Worm (Caenorhabditis elegans) whole organism, mixed stage, embryonic: Measurements from ENCODE around the gene F14F7.5.

ENCODE experiments used
- blmp-1 ChIP-seq: fragments of 150-350 bp; optimal IDR thresholded peaks from 2 replicates; lab custom pipeline; 2014; ENCODE audit warnings: missing biosample characterization, missing genetic modification characterization
- ceh-43 ChIP-seq: fragments of 200-800 bp; sonication (Bioruptor generic); optimal IDR thresholded peaks from 2 replicates; lab custom pipeline; 2018; ENCODE audit warnings: mild to moderate bottlenecking, missing genetic modification characterization, moderate library complexity, missing compliant biosample characterization
- elt-1 ChIP-seq: sonication (generic microtip); optimal IDR thresholded peaks from 2 replicates; lab custom pipeline; 2017; ENCODE audit warnings: missing genetic modification characterization, mild to moderate bottlenecking, missing compliant biosample characterization, antibody characterized with exemption, moderate library complexity, borderline replicate concordance; ENCODE audit not compliant: insufficient read depth
- ham-2 ChIP-seq: fragments of 200-800 bp; sonication (Bioruptor generic); optimal IDR thresholded peaks from 2 replicates; lab custom pipeline; 2018; ENCODE audit warnings: mild to moderate bottlenecking, missing genetic modification characterization, missing compliant biosample characterization
- lin-13 ChIP-seq: fragments of 150-350 bp; optimal IDR thresholded peaks from 2 replicates; lab custom pipeline; 2014; ENCODE audit warnings: missing biosample characterization, missing genetic modification characterization
- mep-1 ChIP-seq: fragments of 150-350 bp; optimal IDR thresholded peaks from 2 replicates; lab custom pipeline; 2017; ENCODE audit warnings: missing biosample characterization, missing genetic modification reagents, missing genetic modification characterization, inconsistent platforms
- nhr-12 ChIP-seq: fragments of 150-350 bp; optimal IDR thresholded peaks from 2 replicates; lab custom pipeline; 2014; ENCODE audit warnings: missing biosample characterization, missing genetic modification characterization
- nhr-237 ChIP-seq: fragments of 150-350 bp; optimal IDR thresholded peaks from 2 replicates; lab custom pipeline; 2014; ENCODE audit warnings: missing biosample characterization, missing genetic modification characterization
- nhr-76 ChIP-seq: sonication (generic microtip); optimal IDR thresholded peaks from 2 replicates; lab custom pipeline; 2017; ENCODE audit warnings: missing biosample characterization, missing genetic modification characterization
- pha-4 ChIP-seq: fragments of 150-350 bp; optimal IDR thresholded peaks from 2 replicates; lab custom pipeline; 2018; ENCODE audit warnings: missing biosample characterization, missing genetic modification reagents, missing genetic modification characterization
- tbx-8 ChIP-seq: fragments of 200-800 bp; sonication (Bioruptor generic); optimal IDR thresholded peaks from 2 replicates; lab custom pipeline; 2018; ENCODE audit warnings: mild to moderate bottlenecking, missing genetic modification characterization, moderate library complexity, missing compliant biosample characterization
- unc-39 ChIP-seq: fragments of 150-350 bp; optimal IDR thresholded peaks from 2 replicates; lab custom pipeline; 2014; ENCODE audit warnings: missing biosample characterization, missing genetic modification characterization
- unc-62 ChIP-seq: fragments of 150-350 bp; optimal IDR thresholded peaks from 2 replicates; lab custom pipeline; 2014; ENCODE audit warnings: missing biosample characterization, missing genetic modification reagents, missing genetic modification characterization
- ztf-11 ChIP-seq: fragments of 150-350 bp; optimal IDR thresholded peaks from 2 replicates; lab custom pipeline; 2014; ENCODE audit warnings: missing biosample characterization, missing genetic modification characterization

- no peak for TF ChIP-seq unc-39
- no peak for TF ChIP-seq pha-4
- TF ChIP-seq nhr-76 = no peak
- no peak for TF ChIP-seq unc-62 (GFP tag; lab: Kevin White, UChicago)
- no peak for TF ChIP-seq ceh-43
- TF ChIP-seq elt-1 = no peak
- no peak for TF ChIP-seq blmp-1 (tag; lab: Kevin White, UChicago)
- TF ChIP-seq lin-13 (tag; lab: Kevin White, UChicago) = peak; percentile 3
- no peak for TF ChIP-seq nhr-237
- no peak for TF ChIP-seq tbx-8 (GFP tag; lab: Kevin White, UChicago)
- TF ChIP-seq ztf-11 (tag; lab: Kevin White, UChicago) = no peak
- TF ChIP-seq nhr-12 (tag; lab: Kevin White, UChicago) = no peak
- TF ChIP-seq ham-2 (GFP tag; lab: Kevin White, UChicago) = no peak
- TF ChIP-seq mep-1 (tag; lab: Kevin White, UChicago) = no peak
Observed at ce11 chrIII:13065694-13066093, 33.9 kb downstream of the F14F7.5 start.
